Fruit fly (Drosophila melanogaster) whole organism, embryonic: Measurements from ENCODE around the gene CG34056.
A peak's percentile ranks its signal among the peaks of the same experiment; 100 is the strongest.

Source experiments
- Ada2b ChIP-seq: fragments of 200-800 bp; sonication (Bioruptor generic); IDR thresholded peaks from 2 replicates; pipeline ENCODE4 v1.3.6; 2022; ENCODE audit warnings: missing biosample characterization, missing genetic modification characterization
- B-H2 ChIP-seq: fragments of 200-800 bp; sonication (Bioruptor generic); optimal IDR thresholded peaks from 2 replicates; lab custom pipeline; 2018; ENCODE audit warnings: missing biosample characterization, mild to moderate bottlenecking, missing genetic modification characterization
- Bteb2 ChIP-seq: fragments of 200-800 bp; sonication (Bioruptor generic); optimal IDR thresholded peaks from 2 replicates; lab custom pipeline; 2016; ENCODE audit warnings: missing biosample characterization, missing genetic modification characterization
- C15 ChIP-seq: fragments of 200-800 bp; sonication (Bioruptor generic); IDR thresholded peaks from 3 replicates; pipeline ENCODE4 v1.3.6; 2022; ENCODE audit warnings: missing biosample characterization, missing genetic modification characterization
- CG10267 ChIP-seq: fragments of 200-800 bp; sonication (Bioruptor generic); optimal IDR thresholded peaks from 2 replicates; lab custom pipeline; 2018; ENCODE audit warnings: missing biosample characterization, mild to moderate bottlenecking, missing genetic modification characterization, moderate library complexity
- CG10366 ChIP-seq: fragments of 200-800 bp; sonication (Bioruptor generic); IDR thresholded peaks from 2 replicates; pipeline ENCODE4 v1.3.6; 2022; ENCODE audit warnings: missing biosample characterization, missing genetic modification characterization
- CG10654 ChIP-seq: fragments of 200-800 bp; sonication (Bioruptor generic); optimal IDR thresholded peaks from 2 replicates; lab custom pipeline; 2016; ENCODE audit warnings: missing biosample characterization, missing genetic modification characterization
- CG11398 ChIP-seq: fragments of 200-800 bp; sonication (Bioruptor generic); optimal IDR thresholded peaks from 2 replicates; lab custom pipeline; 2016; ENCODE audit warnings: missing biosample characterization, missing genetic modification characterization
- CG11696 ChIP-seq: fragments of 200-800 bp; sonication (Bioruptor generic); IDR thresholded peaks from 2 replicates; pipeline ENCODE4 v1.3.6; 2022; ENCODE audit warnings: missing biosample characterization, missing genetic modification characterization
- CG12299 ChIP-seq: fragments of 200-800 bp; sonication (Bioruptor generic); optimal IDR thresholded peaks from 2 replicates; lab custom pipeline; 2018; ENCODE audit warnings: missing biosample characterization, mild to moderate bottlenecking, missing genetic modification characterization
- CG12391 ChIP-seq: fragments of 200-800 bp; sonication (Bioruptor generic); optimal IDR thresholded peaks from 3 replicates; lab custom pipeline; 2018; ENCODE audit warnings: missing biosample characterization, mild to moderate bottlenecking, missing genetic modification characterization, moderate library complexity
- CG1529 ChIP-seq: fragments of 200-800 bp; sonication (Bioruptor generic); optimal IDR thresholded peaks from 3 replicates; lab custom pipeline; 2018; ENCODE audit warnings: missing biosample characterization, missing genetic modification characterization
- CG16863 ChIP-seq: fragments of 200-800 bp; sonication (Bioruptor generic); optimal IDR thresholded peaks from 3 replicates; lab custom pipeline; 2016; ENCODE audit warnings: missing biosample characterization, missing genetic modification characterization
- CG17328 ChIP-seq: fragments of 200-800 bp; sonication (Bioruptor generic); IDR thresholded peaks from 2 replicates; pipeline ENCODE4 v1.3.6; 2022; ENCODE audit warnings: missing biosample characterization, missing genetic modification characterization
- CG17359 ChIP-seq: fragments of 200-800 bp; sonication (Bioruptor generic); optimal IDR thresholded peaks from 3 replicates; lab custom pipeline; 2018; ENCODE audit warnings: missing biosample characterization, mild to moderate bottlenecking, missing genetic modification characterization, moderate library complexity
- CG18262 ChIP-seq: fragments of 200-800 bp; optimal IDR thresholded peaks from 3 replicates; lab custom pipeline; 2019; ENCODE audit warnings: missing biosample characterization, mild to moderate bottlenecking, missing genetic modification characterization, moderate library complexity
- CG2120 ChIP-seq: fragments of 200-800 bp; sonication (Bioruptor generic); optimal IDR thresholded peaks from 3 replicates; lab custom pipeline; 2016; ENCODE audit warnings: missing biosample characterization, missing genetic modification characterization
- CG30020 ChIP-seq: fragments of 200-800 bp; optimal IDR thresholded peaks from 2 replicates; lab custom pipeline; 2019; ENCODE audit warnings: missing biosample characterization, mild to moderate bottlenecking, missing genetic modification characterization, moderate library complexity
- CG30431 ChIP-seq: fragments of 200-800 bp; sonication (Bioruptor generic); optimal IDR thresholded peaks from 2 replicates; lab custom pipeline; 2017; ENCODE audit warnings: missing biosample characterization, missing genetic modification characterization
- CG3281 ChIP-seq: fragments of 200-800 bp; sonication (Bioruptor generic); optimal IDR thresholded peaks from 3 replicates; lab custom pipeline; 2017; ENCODE audit warnings: missing biosample characterization, mild to moderate bottlenecking, missing genetic modification characterization
- CG34376 ChIP-seq: fragments of 200-800 bp; sonication (Bioruptor generic); optimal IDR thresholded peaks from 2 replicates; lab custom pipeline; 2018; ENCODE audit warnings: missing biosample characterization, mild to moderate bottlenecking, missing genetic modification characterization
- CG4424 ChIP-seq: fragments of 200-800 bp; sonication (Bioruptor generic); optimal IDR thresholded peaks from 3 replicates; lab custom pipeline; 2016; ENCODE audit warnings: missing biosample characterization, missing genetic modification characterization
- CG5245 ChIP-seq: fragments of 200-800 bp; sonication (Bioruptor generic); optimal IDR thresholded peaks from 3 replicates; lab custom pipeline; 2016; ENCODE audit warnings: missing biosample characterization, missing genetic modification characterization
- CG6765 ChIP-seq: fragments of 200-800 bp; sonication (Bioruptor generic); optimal IDR thresholded peaks from 3 replicates; lab custom pipeline; 2017; ENCODE audit warnings: missing biosample characterization, mild to moderate bottlenecking, missing genetic modification characterization
- CG7556 ChIP-seq: fragments of 200-800 bp; sonication (Bioruptor generic); optimal IDR thresholded peaks from 2 replicates; lab custom pipeline; 2017; ENCODE audit warnings: missing biosample characterization, mild to moderate bottlenecking, missing genetic modification characterization
- CG8478 ChIP-seq: fragments of >200 bp; optimal IDR thresholded peaks from 2 replicates; lab custom pipeline; 2018
- Doc2 ChIP-seq: fragments of 200-800 bp; sonication (Bioruptor generic); IDR thresholded peaks from 2 replicates; pipeline ENCODE4 v1.3.6; 2022; ENCODE audit warnings: missing biosample characterization, missing genetic modification characterization
- Doc3 ChIP-seq: fragments of 200-800 bp; sonication (Bioruptor generic); IDR thresholded peaks from 3 replicates; pipeline ENCODE4 v1.3.6; 2022; ENCODE audit warnings: missing biosample characterization, missing genetic modification characterization; ENCODE audit not compliant: partially characterized antibody
- Eip74EF ChIP-seq, 2 experiments: fragments of 200-800 bp in 1 of 2; fragments of >200 bp in 1 of 2; sonication (Bioruptor generic) in 1 of 2; optimal IDR thresholded peaks; 2 replicates each; lab custom pipeline; 2017 to 2019; ENCODE audit warnings: missing biosample characterization in 2 of 2, missing genetic modification characterization in 2 of 2, mild to moderate bottlenecking in 1 of 2, moderate library complexity in 1 of 2
- Fer2 ChIP-seq: fragments of 200-800 bp; sonication (Bioruptor generic); optimal IDR thresholded peaks from 2 replicates; lab custom pipeline; 2018; ENCODE audit warnings: missing biosample characterization, mild to moderate bottlenecking, missing genetic modification characterization, moderate library complexity
- HLH3B ChIP-seq: fragments of 200-800 bp; sonication (Bioruptor generic); IDR thresholded peaks from 2 replicates; pipeline ENCODE4 v1.3.6; 2022; ENCODE audit warnings: missing biosample characterization, missing genetic modification characterization
- Hand ChIP-seq: fragments of 200-800 bp; sonication (Bioruptor generic); optimal IDR thresholded peaks from 2 replicates; lab custom pipeline; 2017; ENCODE audit warnings: mild to moderate bottlenecking, missing biosample characterization, missing genetic modification reagents, missing genetic modification characterization
- Hey ChIP-seq: fragments of 200-800 bp; sonication (Bioruptor generic); optimal IDR thresholded peaks from 3 replicates; lab custom pipeline; 2018; ENCODE audit warnings: missing biosample characterization, mild to moderate bottlenecking, missing genetic modification characterization
- Med ChIP-seq: fragments of 200-800 bp; sonication (Bioruptor generic); peaks from one replicate; lab custom pipeline; 2016; ENCODE audit warnings: missing biosample characterization, missing genetic modification characterization, mild to moderate bottlenecking, inconsistent platforms, moderate library complexity
- Sry-β ChIP-seq: fragments of 200-800 bp; sonication (Bioruptor generic); optimal IDR thresholded peaks from 2 replicates; lab custom pipeline; 2018; ENCODE audit warnings: missing biosample characterization, mild to moderate bottlenecking, missing genetic modification characterization, moderate library complexity
- Xrp1 ChIP-seq: fragments of 200-800 bp; sonication (Bioruptor generic); IDR thresholded peaks from 2 replicates; pipeline ENCODE4 v1.3.6; 2022; ENCODE audit warnings: missing biosample characterization, missing genetic modification characterization
- cad ChIP-seq: fragments of >200 bp; optimal IDR thresholded peaks from 2 replicates; lab custom pipeline; 2017; ENCODE audit warnings: missing biosample characterization, missing genetic modification characterization
- croc ChIP-seq: fragments of 200-800 bp; sonication (Bioruptor generic); conservative IDR thresholded peaks from 3 replicates; pipeline ENCODE4 v1.3.6; 2022; ENCODE audit warnings: missing biosample characterization, missing genetic modification characterization
- dan ChIP-seq: fragments of 200-800 bp; sonication (Bioruptor generic); IDR thresholded peaks from 2 replicates; pipeline ENCODE4 v1.3.6; 2022; ENCODE audit warnings: missing biosample characterization, missing genetic modification characterization
- eyg ChIP-seq: fragments of 200-800 bp; sonication (Bioruptor generic); optimal IDR thresholded peaks from 3 replicates; lab custom pipeline; 2016; ENCODE audit warnings: missing biosample characterization, missing genetic modification characterization
- fu2 ChIP-seq: fragments of 200-800 bp; sonication (Bioruptor generic); optimal IDR thresholded peaks from 2 replicates; lab custom pipeline; 2016; ENCODE audit warnings: missing biosample characterization, missing genetic modification characterization
- her ChIP-seq: fragments of 200-800 bp; sonication (Bioruptor generic); optimal IDR thresholded peaks from 2 replicates; lab custom pipeline; 2016; ENCODE audit warnings: missing biosample characterization, missing genetic modification characterization
- org-1 ChIP-seq: fragments of 200-800 bp; sonication (Bioruptor generic); optimal IDR thresholded peaks from 2 replicates; lab custom pipeline; 2017; ENCODE audit warnings: missing biosample characterization, missing genetic modification characterization
- sens-2 ChIP-seq: fragments of 200-800 bp; sonication (Bioruptor generic); IDR thresholded peaks from 2 replicates; pipeline ENCODE4 v1.3.6; 2022; ENCODE audit warnings: missing biosample characterization, missing genetic modification characterization
- seq ChIP-seq: fragments of 200-800 bp; sonication (Bioruptor generic); IDR thresholded peaks from 2 replicates; pipeline ENCODE4 v1.3.6; 2022; ENCODE audit warnings: missing biosample characterization, missing genetic modification characterization
- sima ChIP-seq: fragments of 200-800 bp; sonication (Bioruptor generic); optimal IDR thresholded peaks from 2 replicates; lab custom pipeline; 2016; ENCODE audit warnings: missing biosample characterization, missing genetic modification characterization
- sisA ChIP-seq: fragments of 200-800 bp; sonication (Bioruptor generic); IDR thresholded peaks from 2 replicates; pipeline ENCODE4 v1.3.6; 2022; ENCODE audit warnings: missing biosample characterization, missing genetic modification characterization
- slp2 ChIP-seq: fragments of 200-800 bp; sonication (Bioruptor generic); optimal IDR thresholded peaks from 2 replicates; lab custom pipeline; 2016; ENCODE audit warnings: missing biosample characterization, missing genetic modification characterization
- sqz ChIP-seq: fragments of 200-800 bp; sonication (Bioruptor generic); optimal IDR thresholded peaks from 3 replicates; lab custom pipeline; 2018; ENCODE audit warnings: missing biosample characterization, mild to moderate bottlenecking, missing genetic modification characterization
- tll ChIP-seq, 2 experiments: fragments of 200-800 bp in 1 of 2; fragments of >200 bp in 1 of 2; sonication (Bioruptor generic) in 1 of 2; optimal IDR thresholded peaks; 2 replicates each; lab custom pipeline; 2017 to 2019; ENCODE audit warnings: missing biosample characterization in 2 of 2, missing genetic modification characterization in 2 of 2, mild to moderate bottlenecking in 1 of 2, moderate library complexity in 1 of 2
- trh ChIP-seq: fragments of 200-800 bp; sonication (Bioruptor generic); optimal IDR thresholded peaks from 2 replicates; lab custom pipeline; 2016; ENCODE audit warnings: missing biosample characterization, missing genetic modification characterization
- zen ChIP-seq: fragments of 200-800 bp; sonication (Bioruptor generic); optimal IDR thresholded peaks from 3 replicates; lab custom pipeline; 2018; ENCODE audit warnings: missing biosample characterization, mild to moderate bottlenecking, missing genetic modification characterization, moderate library complexity

The CG34056 gene

DNA sequence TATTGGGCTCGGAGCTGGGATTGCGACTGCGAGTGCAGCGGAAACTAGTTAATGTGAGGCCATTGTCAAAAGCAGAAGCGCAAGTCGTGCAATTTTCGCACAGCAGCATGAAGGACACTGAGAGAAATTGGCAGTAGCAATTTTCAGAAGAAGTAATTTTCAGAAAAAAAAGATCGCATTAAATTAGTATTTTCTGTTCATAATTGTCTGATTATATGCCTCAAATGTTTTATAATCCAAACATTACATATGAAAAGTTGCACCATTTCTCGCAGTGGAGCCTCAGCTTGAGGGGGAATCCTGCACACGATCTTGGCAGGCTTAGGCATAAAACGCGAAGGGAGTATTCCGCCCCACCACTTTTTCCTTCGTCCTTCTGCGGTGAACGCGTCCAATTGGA, 8.6 kb downstream of the CG34056 start (continued):
- peak; percentile 41 for TF ChIP-seq org-1 (GFP tag; lab: Kevin White, UChicago)
- TF ChIP-seq Ada2b (GFP tag; lab: Robert Waterston, UW) = peak; percentile 37; the same call in 1 of the 2 replicates
- no peak for TF ChIP-seq cad (GFP tag; lab: Kevin White, UChicago)
- TF ChIP-seq Xrp1 = peak; percentile 87
- TF ChIP-seq CG3281 = no peak
- no peak for TF ChIP-seq CG34376 (GFP tag; lab: Kevin White, UChicago)
- TF ChIP-seq CG11398 (GFP tag; lab: Kevin White, UChicago) = no peak
- TF ChIP-seq CG30431 (GFP tag; lab: Kevin White, UChicago) = peak; percentile 52
- TF ChIP-seq Hey (tag; lab: Kevin White, UChicago) = no peak
- peak; percentile 4 for TF ChIP-seq CG10654
- TF ChIP-seq Fer2 = no peak
- TF ChIP-seq Hand (GFP tag; lab: Kevin White, UChicago) = no peak
- no peak for TF ChIP-seq Doc2
- TF ChIP-seq CG17359 (tag; lab: Kevin White, UChicago) = peak; percentile 54
- TF ChIP-seq HLH3B (GFP tag; lab: Robert Waterston, UW) = peak; percentile 69
- no peak for TF ChIP-seq Doc3 (GFP tag; lab: Robert Waterston, UW)
- no peak for TF ChIP-seq C15
- peak; percentile 31 for TF ChIP-seq sqz (GFP tag; lab: Kevin White, UChicago)
- TF ChIP-seq eyg = no peak
- TF ChIP-seq slp2 (GFP tag; lab: Kevin White, UChicago) = peak; percentile 71
- TF ChIP-seq seq = peak; percentile 18; the same call in 1 of the 2 replicates
- no peak for TF ChIP-seq B-H2 (GFP tag; lab: Kevin White, UChicago)
- TF ChIP-seq CG12299 = peak; percentile 57
- peak; percentile 14 for TF ChIP-seq Bteb2 (GFP tag; lab: Kevin White, UChicago)
- no peak for TF ChIP-seq sima (GFP tag; lab: Kevin White, UChicago)
- TF ChIP-seq CG11696 = no peak
- TF ChIP-seq croc = peak; percentile 60; the same call in 2 of the 3 replicates
- no peak for TF ChIP-seq CG6765 (GFP tag; lab: Kevin White, UChicago)
- peak; percentile 52 for TF ChIP-seq CG5245
- peak; percentile 72 for TF ChIP-seq CG16863 (GFP tag; lab: Kevin White, UChicago)
- TF ChIP-seq Med (GFP tag; lab: Kevin White, UChicago) = peak; percentile 80
- TF ChIP-seq Sry-β (GFP tag; lab: Kevin White, UChicago) = no peak
- no peak for TF ChIP-seq Eip74EF (GFP tag; optimal IDR thresholded peaks at IDR 0.05; lab: Kevin White, UChicago)
- TF ChIP-seq CG17328 (GFP tag; lab: Robert Waterston, UW) = peak; percentile 75
- TF ChIP-seq CG2120 = no peak
- no peak for TF ChIP-seq CG8478 (lab: Kevin White, UChicago)
- peak; percentile 74 for TF ChIP-seq CG12391 (tag; lab: Kevin White, UChicago)
- TF ChIP-seq fu2 (GFP tag; lab: Kevin White, UChicago) = no peak
- peak; percentile 48 for TF ChIP-seq CG10366 (GFP tag; lab: Robert Waterston, UW)

DNA sequence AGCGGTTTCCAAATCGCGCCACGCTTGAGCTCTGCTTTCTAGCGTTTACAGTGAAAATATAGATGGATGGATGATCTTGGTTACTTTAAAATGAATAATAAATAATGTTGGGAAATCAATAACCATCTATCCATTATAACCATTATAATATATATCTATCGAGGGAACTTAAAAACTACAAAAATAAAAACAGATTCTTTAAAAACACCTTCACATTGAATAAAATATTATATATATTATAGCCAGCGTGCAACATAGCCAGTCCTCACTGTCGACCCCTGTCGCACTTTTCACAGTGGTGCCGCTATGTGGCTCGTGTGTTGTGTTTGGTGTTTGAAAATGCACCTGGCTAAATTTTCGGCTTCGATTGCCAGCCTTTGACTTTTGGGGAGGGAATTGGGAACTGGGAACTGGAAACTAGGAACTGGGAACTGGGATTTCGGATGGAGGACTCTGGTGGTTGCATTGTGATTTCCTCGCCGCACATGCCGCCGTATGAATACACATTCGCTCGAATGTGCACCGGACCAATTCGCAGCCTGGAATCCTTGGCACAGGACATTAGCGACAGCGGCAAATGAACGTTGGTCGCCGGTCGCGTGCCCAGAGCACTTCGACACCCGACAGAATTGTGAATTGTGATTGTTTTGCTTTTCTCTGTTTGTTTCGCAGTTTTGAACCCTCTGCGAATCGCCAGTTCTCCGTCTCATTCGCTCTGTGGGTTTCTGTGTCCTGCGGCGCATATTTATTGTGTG, 9.4 kb downstream of the CG34056 start:
- TF ChIP-seq her (GFP tag; lab: Kevin White, UChicago) = no peak
- peak in 1 of 2 experiments; percentile 9 for TF ChIP-seq tll (GFP tag; optimal IDR thresholded peaks at IDR 0.05; lab: Kevin White, UChicago)
- peak; percentile 73 for TF ChIP-seq CG18262 (tag; lab: Kevin White, UChicago)
- no peak for TF ChIP-seq CG30020 (tag; lab: Kevin White, UChicago)
- peak; percentile 26 for TF ChIP-seq CG1529 (GFP tag; lab: Kevin White, UChicago)
- TF ChIP-seq dan (GFP tag; lab: Robert Waterston, UW) = no peak
- TF ChIP-seq zen (tag; lab: Kevin White, UChicago) = peak; percentile 20
- peak; percentile 4 for TF ChIP-seq trh (GFP tag; lab: Kevin White, UChicago)
- TF ChIP-seq sens-2 = no peak
- TF ChIP-seq CG10267 (tag; lab: Kevin White, UChicago) = peak; percentile 59
- no peak for TF ChIP-seq Hand (GFP tag; lab: Kevin White, UChicago)
- peak; percentile 16 for TF ChIP-seq CG7556
- TF ChIP-seq sisA (GFP tag; lab: Robert Waterston, UW) = peak; percentile 33; the same call in 1 of the 2 replicates
- peak; percentile 38 for TF ChIP-seq CG4424 (GFP tag; lab: Kevin White, UChicago)
